Fruit fly (Drosophila melanogaster) whole organism, wandering third instar larva: Measurements from ENCODE around the gene CG43292.
A peak's percentile ranks its signal among the peaks of the same experiment; 100 is the strongest.

ENCODE experiments used
- CrebA ChIP-seq: fragments of 200-800 bp; sonication (Bioruptor generic); optimal IDR thresholded peaks from 2 replicates; lab custom pipeline; 2016; ENCODE audit warnings: missing biosample characterization, mild to moderate bottlenecking, missing genetic modification characterization, borderline replicate concordance
- Jra ChIP-seq: sonication (Bioruptor generic); optimal IDR thresholded peaks from 2 replicates; lab custom pipeline; 2016; ENCODE audit warnings: missing biosample characterization, missing genetic modification characterization
- N ChIP-seq: fragments of >200 bp; optimal IDR thresholded peaks from 2 replicates; lab custom pipeline; 2018; ENCODE audit warnings: missing biosample characterization, missing external identifiers, missing genetic modification characterization
- Rel ChIP-seq, 2 experiments: fragments of 200-800 bp; sonication (Bioruptor generic) in 1 of 2; optimal IDR thresholded peaks; 2 replicates in 1 of 2; 3 replicates in 1 of 2; lab custom pipeline; 2016 to 2019; ENCODE audit warnings: mild to moderate bottlenecking in 2 of 2, missing biosample characterization in 2 of 2, missing genetic modification characterization in 2 of 2, moderate library complexity in 1 of 2
- dmrt93B ChIP-seq: fragments of 200-800 bp; sonication (Bioruptor generic); optimal IDR thresholded peaks from 2 replicates; lab custom pipeline; 2018; ENCODE audit warnings: missing biosample characterization, mild to moderate bottlenecking, missing genetic modification characterization
- dsf ChIP-seq: sonication (Bioruptor generic); optimal IDR thresholded peaks from 2 replicates; lab custom pipeline; 2016; ENCODE audit warnings: missing biosample characterization, missing genetic modification characterization, borderline replicate concordance
- h ChIP-seq: fragments of 200-800 bp; sonication (Bioruptor generic); optimal IDR thresholded peaks from 3 replicates; lab custom pipeline; 2016; ENCODE audit warnings: missing biosample characterization, mild to moderate bottlenecking, missing genetic modification characterization
- psq ChIP-seq: fragments of 200-800 bp; sonication (Bioruptor generic); optimal IDR thresholded peaks from 3 replicates; lab custom pipeline; 2017; ENCODE audit warnings: missing biosample characterization, mild to moderate bottlenecking, missing genetic modification characterization, moderate library complexity

- no peak for TF ChIP-seq CrebA (GFP tag; lab: Kevin White, UChicago)
- TF ChIP-seq Jra (GFP tag; lab: Kevin White, UChicago) = no peak
- TF ChIP-seq psq = no peak
- TF ChIP-seq Rel (GFP tag; optimal IDR thresholded peaks at IDR 0.05; lab: Kevin White, UChicago) = no peak
- peak; percentile 94 for TF ChIP-seq Rel (tag; optimal IDR thresholded peaks at IDR 0.05; lab: Kevin White, UChicago)
- no peak for TF ChIP-seq dsf
- TF ChIP-seq N (GFP tag; lab: Kevin White, UChicago) = no peak
- TF ChIP-seq dmrt93B (GFP tag; lab: Kevin White, UChicago) = no peak
- no peak for TF ChIP-seq h (GFP tag; lab: Kevin White, UChicago)
These were observed 42.5 kb upstream of the CG43292 start for dm6 chr3L:7432811-7433324.
